Worm (Caenorhabditis elegans) whole organism, L1 larva: ENCODE results near the gene plg-1.

ENCODE experiments used
- C16A3.4 ChIP-seq: fragments of 150-350 bp; optimal IDR thresholded peaks from 2 replicates; lab custom pipeline; 2014; ENCODE audit warnings: missing biosample characterization, missing genetic modification characterization
- alr-1 ChIP-seq: fragments of 200-800 bp; sonication (Bioruptor generic); optimal IDR thresholded peaks from 2 replicates; lab custom pipeline; 2018; ENCODE audit warnings: borderline replicate concordance, mild to moderate bottlenecking, missing genetic modification characterization, missing compliant biosample characterization
- blmp-1 ChIP-seq: fragments of 150-350 bp; optimal IDR thresholded peaks from 2 replicates; lab custom pipeline; 2014; ENCODE audit warnings: missing biosample characterization, missing genetic modification characterization
- ces-1 ChIP-seq: fragments of 150-350 bp; optimal IDR thresholded peaks from 2 replicates; lab custom pipeline; 2014; ENCODE audit warnings: missing biosample characterization, missing genetic modification reagents, missing genetic modification characterization
- lin-13 ChIP-seq: fragments of 150-350 bp; optimal IDR thresholded peaks from 2 replicates; lab custom pipeline; 2014; ENCODE audit warnings: missing biosample characterization, missing genetic modification reagents, missing genetic modification characterization
- lin-14 ChIP-seq: fragments of 200-800 bp; sonication (Bioruptor generic); optimal IDR thresholded peaks from 2 replicates; lab custom pipeline; 2018; ENCODE audit warnings: mild to moderate bottlenecking, missing genetic modification characterization, moderate library complexity, missing compliant biosample characterization
- zag-1 ChIP-seq: fragments of 150-350 bp; optimal IDR thresholded peaks from 2 replicates; lab custom pipeline; 2014; ENCODE audit warnings: missing biosample characterization, missing genetic modification characterization

DNA sequence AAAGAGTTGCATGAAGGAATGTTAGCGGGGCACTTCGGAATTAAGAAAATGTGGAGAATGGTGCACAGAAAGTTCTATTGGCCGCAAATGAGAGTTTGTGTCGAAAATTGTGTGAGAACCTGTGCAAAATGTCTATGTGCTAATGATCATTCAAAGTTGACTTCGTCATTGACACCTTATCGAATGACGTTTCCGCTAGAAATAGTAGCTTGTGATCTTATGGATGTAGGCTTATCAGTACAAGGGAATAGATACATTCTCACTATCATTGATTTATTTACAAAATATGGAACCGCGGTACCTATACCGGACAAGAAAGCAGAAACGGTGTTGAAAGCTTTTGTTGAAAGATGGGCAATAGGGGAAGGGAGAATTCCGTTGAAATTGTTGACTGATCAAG, 6.4 kb downstream of the plg-1 start:
- TF ChIP-seq alr-1 (tag; lab: Kevin White, UChicago), result no peak
- no peak for TF ChIP-seq ces-1 (GFP tag; lab: Kevin White, UChicago)
- no peak for TF ChIP-seq blmp-1 (tag; lab: Kevin White, UChicago)
- TF ChIP-seq zag-1 (tag; lab: Kevin White, UChicago), result no peak
- TF ChIP-seq lin-14 (GFP tag; lab: Kevin White, UChicago), result no peak
- TF ChIP-seq lin-13 (GFP tag; lab: Kevin White, UChicago), result no peak
- TF ChIP-seq C16A3.4 (tag; lab: Kevin White, UChicago), result no peak
